Fruit fly (Drosophila melanogaster) whole organism, embryonic: ENCODE results near the gene RpS28a.

Source experiments
- Atf3 ChIP-seq: fragments of 200-800 bp; sonication (Bioruptor generic); optimal IDR thresholded peaks from 3 replicates; lab custom pipeline; 2016; ENCODE audit warnings: missing biosample characterization, missing genetic modification characterization
- C15 ChIP-seq: fragments of 200-800 bp; sonication (Bioruptor generic); IDR thresholded peaks from 3 replicates; pipeline ENCODE4 v1.3.6; 2022; ENCODE audit warnings: missing biosample characterization, missing genetic modification characterization
- CG10267 ChIP-seq: fragments of 200-800 bp; sonication (Bioruptor generic); optimal IDR thresholded peaks from 2 replicates; lab custom pipeline; 2018; ENCODE audit warnings: missing biosample characterization, mild to moderate bottlenecking, missing genetic modification characterization, moderate library complexity
- CG10274 ChIP-seq: fragments of 200-800 bp; sonication (Bioruptor generic); optimal IDR thresholded peaks from 3 replicates; lab custom pipeline; 2017; ENCODE audit warnings: missing biosample characterization, mild to moderate bottlenecking, missing genetic modification characterization
- CG10321 ChIP-seq: fragments of 200-800 bp; sonication (Bioruptor generic); IDR thresholded peaks from 2 replicates; pipeline ENCODE4 v1.3.6; 2022; ENCODE audit warnings: missing biosample characterization, missing genetic modification characterization
- CG10979 ChIP-seq: fragments of 200-800 bp; sonication (Bioruptor generic); optimal IDR thresholded peaks from 2 replicates; lab custom pipeline; 2018; ENCODE audit warnings: missing biosample characterization, mild to moderate bottlenecking, missing genetic modification characterization, moderate library complexity
- CG1233 ChIP-seq: fragments of 200-800 bp; sonication (Bioruptor generic); optimal IDR thresholded peaks from 4 replicates; lab custom pipeline; 2018; ENCODE audit warnings: missing biosample characterization, mild to moderate bottlenecking, missing genetic modification characterization
- CG14710 ChIP-seq: fragments of 200-800 bp; sonication (Bioruptor generic); optimal IDR thresholded peaks from 3 replicates; lab custom pipeline; 2019; ENCODE audit warnings: missing biosample characterization, mild to moderate bottlenecking, missing genetic modification characterization, moderate library complexity
- CG17186 ChIP-seq: fragments of 200-800 bp; sonication (Bioruptor generic); optimal IDR thresholded peaks from 3 replicates; lab custom pipeline; 2017; ENCODE audit warnings: missing biosample characterization, missing genetic modification reagents, missing genetic modification characterization
- CG17385 ChIP-seq: fragments of 200-800 bp; sonication (Bioruptor generic); optimal IDR thresholded peaks from 3 replicates; lab custom pipeline; 2018; ENCODE audit warnings: missing biosample characterization, mild to moderate bottlenecking, missing genetic modification characterization
- CG1792 ChIP-seq: fragments of 200-800 bp; sonication (Bioruptor generic); optimal IDR thresholded peaks from 2 replicates; lab custom pipeline; 2016; ENCODE audit warnings: missing biosample characterization, missing genetic modification characterization
- CG1832 ChIP-seq: fragments of 200-800 bp; sonication (Bioruptor generic); optimal IDR thresholded peaks from 2 replicates; lab custom pipeline; 2017; ENCODE audit warnings: missing biosample characterization, mild to moderate bottlenecking, missing genetic modification characterization, inconsistent platforms
- CG18599 ChIP-seq: fragments of 200-800 bp; sonication (Bioruptor generic); optimal IDR thresholded peaks from 3 replicates; lab custom pipeline; 2017; ENCODE audit warnings: missing biosample characterization, missing genetic modification characterization, mild to moderate bottlenecking, moderate library complexity, missing genetic modification reagents
- CG3065 ChIP-seq: fragments of 200-800 bp; sonication (Bioruptor generic); optimal IDR thresholded peaks from 2 replicates; lab custom pipeline; 2016; ENCODE audit warnings: missing biosample characterization, missing genetic modification characterization
- CG32772 ChIP-seq: fragments of 200-800 bp; sonication (Bioruptor generic); IDR thresholded peaks from 2 replicates; pipeline ENCODE4 v1.3.6; 2022; ENCODE audit warnings: missing biosample characterization, missing genetic modification characterization
- CG3838 ChIP-seq: fragments of 200-800 bp; sonication (Bioruptor generic); optimal IDR thresholded peaks from 3 replicates; lab custom pipeline; 2016; ENCODE audit warnings: missing biosample characterization, missing genetic modification characterization
- CG3847 ChIP-seq: fragments of 200-800 bp; sonication (Bioruptor generic); IDR thresholded peaks from 2 replicates; pipeline ENCODE4 v1.3.6; 2022; ENCODE audit warnings: missing biosample characterization, missing genetic modification characterization
- CG3995 ChIP-seq: fragments of 200-800 bp; sonication (Bioruptor generic); optimal IDR thresholded peaks from 3 replicates; lab custom pipeline; 2016; ENCODE audit warnings: missing biosample characterization, missing genetic modification characterization
- CG4282 ChIP-seq: fragments of 200-800 bp; sonication (Bioruptor generic); optimal IDR thresholded peaks from 2 replicates; lab custom pipeline; 2016; ENCODE audit warnings: missing biosample characterization, missing genetic modification characterization
- CG4854 ChIP-seq: fragments of 200-800 bp; sonication (Bioruptor generic); optimal IDR thresholded peaks from 2 replicates; lab custom pipeline; 2016; ENCODE audit warnings: missing biosample characterization, missing genetic modification characterization, inconsistent platforms
- CG6254 ChIP-seq: fragments of 200-800 bp; sonication (Bioruptor generic); optimal IDR thresholded peaks from 3 replicates; lab custom pipeline; 2017; ENCODE audit warnings: mild to moderate bottlenecking, missing biosample characterization, missing genetic modification reagents, missing genetic modification characterization
- CG6654 ChIP-seq: fragments of 200-800 bp; sonication (Bioruptor generic); optimal IDR thresholded peaks from 2 replicates; lab custom pipeline; 2017; ENCODE audit warnings: missing biosample characterization, mild to moderate bottlenecking, missing genetic modification characterization
- CG6689 ChIP-seq: fragments of 200-800 bp; sonication (Bioruptor generic); IDR thresholded peaks from 2 replicates; pipeline ENCODE4 v1.3.6; 2022; ENCODE audit warnings: missing biosample characterization, missing genetic modification characterization
- CG8290 ChIP-seq, 3 experiments: fragments of 200-800 bp; sonication (Bioruptor generic); optimal IDR thresholded peaks; 2 replicates each; lab custom pipeline; 2016 to 2019; ENCODE audit warnings: missing biosample characterization in 3 of 3, missing genetic modification characterization in 3 of 3, mild to moderate bottlenecking in 2 of 3, moderate library complexity in 1 of 3
- Dip2 ChIP-seq: fragments of 200-800 bp; sonication (Bioruptor generic); IDR thresholded peaks from 2 replicates; pipeline ENCODE4 v1.3.6; 2022; ENCODE audit warnings: missing biosample characterization, missing genetic modification characterization
- Doc2 ChIP-seq: fragments of 200-800 bp; sonication (Bioruptor generic); IDR thresholded peaks from 2 replicates; pipeline ENCODE4 v1.3.6; 2022; ENCODE audit warnings: missing biosample characterization, missing genetic modification characterization
- Doc3 ChIP-seq: fragments of 200-800 bp; sonication (Bioruptor generic); IDR thresholded peaks from 3 replicates; pipeline ENCODE4 v1.3.6; 2022; ENCODE audit warnings: missing biosample characterization, missing genetic modification characterization; ENCODE audit not compliant: partially characterized antibody
- E2f1 ChIP-seq: fragments of 200-800 bp; sonication (Bioruptor generic); IDR thresholded peaks from 2 replicates; pipeline ENCODE4 v1.3.6; 2022; ENCODE audit warnings: missing biosample characterization, missing genetic modification characterization
- Fer1 ChIP-seq: fragments of 200-800 bp; sonication (Bioruptor generic); optimal IDR thresholded peaks from 2 replicates; lab custom pipeline; 2017; ENCODE audit warnings: missing biosample characterization, mild to moderate bottlenecking, missing genetic modification characterization
- H2.0 ChIP-seq: fragments of 200-800 bp; sonication (Bioruptor generic); IDR thresholded peaks from 2 replicates; pipeline ENCODE4 v1.3.6; 2022; ENCODE audit warnings: missing biosample characterization, missing genetic modification characterization
- Neu2 ChIP-seq: fragments of 200-800 bp; sonication (Bioruptor generic); optimal IDR thresholded peaks from 3 replicates; lab custom pipeline; 2016; ENCODE audit warnings: missing biosample characterization, missing genetic modification characterization, borderline replicate concordance
- Pdp1 ChIP-seq, 2 experiments: fragments of 200-800 bp; sonication (Bioruptor generic); optimal IDR thresholded peaks; 3 replicates each; lab custom pipeline; 2016; ENCODE audit warnings: missing biosample characterization in 2 of 2, missing genetic modification characterization in 2 of 2, mild to moderate bottlenecking in 1 of 2, moderate library complexity in 1 of 2
- Ravus ChIP-seq: fragments of 200-800 bp; sonication (Bioruptor generic); IDR thresholded peaks from 2 replicates; pipeline ENCODE4 v1.3.6; 2022; ENCODE audit warnings: missing biosample characterization, missing genetic modification characterization
- Scr ChIP-seq: fragments of 200-800 bp; sonication (Bioruptor generic); IDR thresholded peaks from 2 replicates; pipeline ENCODE4 v1.3.6; 2022; ENCODE audit warnings: missing biosample characterization, missing genetic modification characterization; ENCODE audit not compliant: partially characterized antibody
- ase ChIP-seq: fragments of 200-800 bp; sonication (Bioruptor generic); IDR thresholded peaks from 3 replicates; pipeline ENCODE4 v1.3.6; 2022; ENCODE audit warnings: missing biosample characterization, missing genetic modification characterization
- bsh ChIP-seq, 2 experiments: fragments of 200-800 bp; sonication (Bioruptor generic); optimal IDR thresholded peaks; 2 replicates each; lab custom pipeline; 2017 to 2018; ENCODE audit warnings: mild to moderate bottlenecking in 2 of 2, missing biosample characterization in 2 of 2, missing genetic modification characterization in 2 of 2, moderate library complexity in 1 of 2
- caup ChIP-seq: fragments of 200-800 bp; sonication (Bioruptor generic); optimal IDR thresholded peaks from 3 replicates; lab custom pipeline; 2017; ENCODE audit warnings: missing biosample characterization, mild to moderate bottlenecking, missing genetic modification characterization, moderate library complexity; ENCODE audit not compliant: severe bottlenecking
- crp ChIP-seq, 2 experiments: fragments of 200-800 bp; sonication (Bioruptor generic); optimal IDR thresholded peaks; 2 replicates in 1 of 2; 3 replicates in 1 of 2; lab custom pipeline; 2017; ENCODE audit warnings: missing biosample characterization in 2 of 2, missing genetic modification characterization in 2 of 2, mild to moderate bottlenecking in 1 of 2, moderate library complexity in 1 of 2
- da ChIP-seq: fragments of 200-800 bp; sonication (Bioruptor generic); optimal IDR thresholded peaks from 2 replicates; lab custom pipeline; 2016; ENCODE audit warnings: missing biosample characterization, missing genetic modification characterization
- fd64A ChIP-seq: fragments of 200-800 bp; sonication (Bioruptor generic); optimal IDR thresholded peaks from 3 replicates; lab custom pipeline; 2018; ENCODE audit warnings: missing biosample characterization, mild to moderate bottlenecking, missing genetic modification characterization
- inv ChIP-seq: fragments of 200-800 bp; sonication (Bioruptor generic); IDR thresholded peaks from 2 replicates; pipeline ENCODE4 v1.3.6; 2022; ENCODE audit warnings: missing biosample characterization, missing genetic modification characterization; ENCODE audit not compliant: partially characterized antibody
- lab ChIP-seq: fragments of 200-800 bp; sonication (Bioruptor generic); optimal IDR thresholded peaks from 3 replicates; lab custom pipeline; 2017; ENCODE audit warnings: missing biosample characterization, missing genetic modification characterization, mild to moderate bottlenecking, moderate library complexity, missing genetic modification reagents
- luna ChIP-seq: fragments of 200-800 bp; sonication (Bioruptor generic); optimal IDR thresholded peaks from 2 replicates; lab custom pipeline; 2016; ENCODE audit warnings: missing biosample characterization, missing genetic modification characterization
- phol ChIP-seq: fragments of 200-800 bp; sonication (Bioruptor generic); optimal IDR thresholded peaks from 3 replicates; lab custom pipeline; 2018; ENCODE audit warnings: missing biosample characterization, mild to moderate bottlenecking, missing genetic modification characterization, moderate library complexity
- ro ChIP-seq: fragments of 200-800 bp; sonication (Bioruptor generic); IDR thresholded peaks from 2 replicates; pipeline ENCODE4 v1.3.6; 2022; ENCODE audit warnings: missing biosample characterization, missing genetic modification characterization
- sim ChIP-seq: fragments of 200-800 bp; sonication (Bioruptor generic); IDR thresholded peaks from 2 replicates; pipeline ENCODE4 v1.3.6; 2022; ENCODE audit warnings: missing biosample characterization, missing genetic modification characterization
- sima ChIP-seq: fragments of 200-800 bp; sonication (Bioruptor generic); optimal IDR thresholded peaks from 2 replicates; lab custom pipeline; 2016; ENCODE audit warnings: missing biosample characterization, missing genetic modification characterization
- sqz ChIP-seq: fragments of 200-800 bp; sonication (Bioruptor generic); optimal IDR thresholded peaks from 3 replicates; lab custom pipeline; 2018; ENCODE audit warnings: missing biosample characterization, mild to moderate bottlenecking, missing genetic modification characterization
- usp ChIP-seq: fragments of >200 bp; optimal IDR thresholded peaks from 2 replicates; lab custom pipeline; 2017; ENCODE audit warnings: missing biosample characterization, missing genetic modification characterization
- yki ChIP-seq: fragments of >200 bp; optimal IDR thresholded peaks from 3 replicates; lab custom pipeline; 2018
- zfh2 ChIP-seq: fragments of 200-800 bp; sonication (Bioruptor generic); optimal IDR thresholded peaks from 2 replicates; lab custom pipeline; 2016; ENCODE audit warnings: missing biosample characterization, missing genetic modification characterization

The RpS28a gene

dm6 chr3R:30004648-30005047 is 17.8 kb downstream of the RpS28a start, which contains the start of the genes Nlp and Nph (continued):
- TF ChIP-seq CG1233 (GFP tag; lab: Kevin White, UChicago) (no peak), fd64A (no peak), Neu2 (GFP tag; lab: Kevin White, UChicago) (no peak), CG6689 (GFP tag; lab: Robert Waterston, UW) (no peak), C15 (GFP tag; lab: Robert Waterston, UW) (no peak), H2.0 (GFP tag; lab: Robert Waterston, UW) (no peak), caup (peak; percentile 22), Doc2 (GFP tag; lab: Robert Waterston, UW) (no peak), CG4282 (GFP tag; lab: Kevin White, UChicago) (no peak), CG18599 (GFP tag; lab: Kevin White, UChicago) (no peak), CG3847 (GFP tag; lab: Robert Waterston, UW) (0 out of 2 replicates have a peak, but pooled peaks have one; percentile 53), CG10979 (tag; lab: Kevin White, UChicago) (peak; percentile 15), CG17385 (peak; percentile 5), inv (peak; percentile 70), CG4854 (GFP tag; lab: Kevin White, UChicago) (no peak), bsh (GFP tag; optimal IDR thresholded peaks at IDR 0.05; lab: Kevin White, UChicago) (peak in 1 of 2 experiments; percentile 19), da (GFP tag; lab: Kevin White, UChicago) (no peak), phol (tag; lab: Kevin White, UChicago) (peak; percentile 92), CG3065 (GFP tag; lab: Kevin White, UChicago) (no peak), CG17186 (GFP tag; lab: Kevin White, UChicago) (peak; percentile 80), CG3838 (GFP tag; lab: Kevin White, UChicago) (peak; percentile 10), crp (GFP tag; optimal IDR thresholded peaks at IDR 0.05; lab: Kevin White, UChicago) (peak in 1 of 2 experiments; percentile 26), CG1792 (GFP tag; lab: Kevin White, UChicago) (no peak), CG8290 (GFP tag; optimal IDR thresholded peaks at IDR 0.05; lab: Kevin White, UChicago) (no peak), CG8290 (tag; optimal IDR thresholded peaks at IDR 0.05; lab: Kevin White, UChicago) (no peak), Dip2 (no peak), sim (GFP tag; lab: Robert Waterston, UW) (no peak), Fer1 (GFP tag; lab: Kevin White, UChicago) (peak; percentile 52), CG1832 (GFP tag; lab: Kevin White, UChicago) (no peak), CG10321 (no peak), Ravus (no peak), Atf3 (no peak), CG3995 (GFP tag; lab: Kevin White, UChicago) (peak; percentile 64), lab (GFP tag; lab: Kevin White, UChicago) (no peak), Doc3 (GFP tag; lab: Robert Waterston, UW) (peak; percentile 94), CG6254 (GFP tag; lab: Kevin White, UChicago) (no peak), Pdp1 (GFP tag; optimal IDR thresholded peaks at IDR 0.05; lab: Kevin White, UChicago) (peak; percentile 11 to 19), CG14710 (tag; lab: Kevin White, UChicago) (peak; percentile 67), usp (GFP tag; lab: Kevin White, UChicago) (no peak), ro (GFP tag; lab: Robert Waterston, UW) (no peak), CG10274 (no peak), E2f1 (GFP tag; lab: Robert Waterston, UW) (no peak), sqz (GFP tag; lab: Kevin White, UChicago) (no peak), CG32772 (GFP tag; lab: Robert Waterston, UW) (no peak), zfh2 (GFP tag; lab: Kevin White, UChicago) (no peak), CG10267 (tag; lab: Kevin White, UChicago) (peak; percentile 63), Scr (peak; percentile 90), yki (no peak), luna (GFP tag; lab: Kevin White, UChicago) (no peak), sima (GFP tag; lab: Kevin White, UChicago) (no peak), CG6654 (no peak), ase (GFP tag; lab: Robert Waterston, UW) (no peak)
